Worm (Caenorhabditis elegans) whole organism, L1 larva: Measurements from ENCODE around the gene K07C5.2.
A peak's percentile ranks its signal among the peaks of the same experiment; 100 is the strongest.

ENCODE experiments used
- C04F5.9 ChIP-seq: sonication (generic microtip); optimal IDR thresholded peaks from 2 replicates; lab custom pipeline; 2016; ENCODE audit warnings: missing genetic modification characterization, missing compliant biosample characterization
- C34B4.2 ChIP-seq: sonication (generic microtip); optimal IDR thresholded peaks from 2 replicates; lab custom pipeline; 2017; ENCODE audit warnings: mild to moderate bottlenecking, missing genetic modification characterization, missing compliant biosample characterization
- F16B12.6 ChIP-seq: fragments of 150-350 bp; optimal IDR thresholded peaks from 2 replicates; lab custom pipeline; 2014; ENCODE audit warnings: missing biosample characterization, missing genetic modification characterization
- aly-2 ChIP-seq: fragments of 150-350 bp; optimal IDR thresholded peaks from 2 replicates; lab custom pipeline; 2014; ENCODE audit warnings: missing biosample characterization, missing genetic modification characterization
- ama-1 ChIP-seq: fragments of 150-350 bp; optimal IDR thresholded peaks from 2 replicates; lab custom pipeline; 2014
- blmp-1 ChIP-seq: fragments of 150-350 bp; optimal IDR thresholded peaks from 2 replicates; lab custom pipeline; 2014; ENCODE audit warnings: missing biosample characterization, missing genetic modification characterization
- ceh-8 ChIP-seq: fragments of 200-800 bp; sonication (Bioruptor generic); optimal IDR thresholded peaks from 2 replicates; lab custom pipeline; 2018; ENCODE audit warnings: mild to moderate bottlenecking, missing genetic modification characterization, moderate library complexity, missing compliant biosample characterization
- ceh-82 ChIP-seq, 3 experiments: fragments of 150-350 bp in 1 of 3; sonication (generic microtip) in 2 of 3; optimal IDR thresholded peaks; 2 replicates each; lab custom pipeline; 2014 to 2017; ENCODE audit warnings: missing biosample characterization in 3 of 3, missing genetic modification characterization in 3 of 3
- ceh-88 ChIP-seq: fragments of 200-800 bp; sonication (Bioruptor generic); IDR thresholded peaks from 2 replicates; pipeline ENCODE4 v1.3.6; 2022; ENCODE audit warnings: missing genetic modification characterization, missing compliant biosample characterization
- dpl-1 ChIP-seq, 3 experiments: fragments of 150-350 bp in 2 of 3; sonication (generic microtip) in 1 of 3; optimal IDR thresholded peaks; 2 replicates each; lab custom pipeline; 2014 to 2017; ENCODE audit warnings: missing biosample characterization in 3 of 3, missing genetic modification characterization in 3 of 3, missing genetic modification reagents in 3 of 3
- dsc-1 ChIP-seq: sonication (generic microtip); optimal IDR thresholded peaks from 2 replicates; lab custom pipeline; 2016; ENCODE audit warnings: mild to moderate bottlenecking, missing genetic modification characterization, missing compliant biosample characterization
- efl-1 ChIP-seq, 4 experiments: fragments of 150-350 bp; optimal IDR thresholded peaks in 3 of 4; peaks in 1 of 4; 1 replicate in 1 of 4; 2 replicates in 3 of 4; lab custom pipeline; 2014; ENCODE audit warnings: missing biosample characterization in 2 of 4, missing genetic modification characterization in 2 of 4, missing genetic modification reagents in 2 of 4
- efl-3 ChIP-seq: fragments of 200-800 bp; sonication (Bioruptor generic); optimal IDR thresholded peaks from 2 replicates; lab custom pipeline; 2018; ENCODE audit warnings: mild to moderate bottlenecking, missing genetic modification characterization, missing compliant biosample characterization
- egl-13 ChIP-seq: sonication (generic microtip); optimal IDR thresholded peaks from 2 replicates; lab custom pipeline; 2016; ENCODE audit warnings: missing genotype, missing genetic modification reagents, missing genetic modification characterization, missing compliant biosample characterization
- elt-2 ChIP-seq: sonication (generic microtip); optimal IDR thresholded peaks from 2 replicates; lab custom pipeline; 2016; ENCODE audit warnings: missing genetic modification characterization, mild to moderate bottlenecking, inconsistent platforms, missing compliant biosample characterization, missing genetic modification reagents
- elt-3 ChIP-seq, 6 experiments: fragments of 150-350 bp in 1 of 6; sonication (generic microtip); optimal IDR thresholded peaks; 2 replicates each; lab custom pipeline; 2017 to 2018; ENCODE audit warnings: missing biosample characterization in 6 of 6, missing genetic modification characterization in 6 of 6, inconsistent platforms in 1 of 6
- fkh-4 ChIP-seq: sonication (generic microtip); optimal IDR thresholded peaks from 2 replicates; lab custom pipeline; 2016; ENCODE audit warnings: missing compliant biosample characterization, missing genetic modification characterization, borderline replicate concordance
- fkh-8 ChIP-seq: sonication (generic microtip); optimal IDR thresholded peaks from 2 replicates; lab custom pipeline; 2016; ENCODE audit warnings: mild to moderate bottlenecking, missing genetic modification characterization, missing compliant biosample characterization
- grh-1 ChIP-seq: fragments of 200-800 bp; sonication (Bioruptor generic); IDR thresholded peaks from 2 replicates; pipeline ENCODE4 v1.3.6; 2022; ENCODE audit warnings: missing genetic modification reagents, missing genetic modification characterization, missing compliant biosample characterization
- irx-1 ChIP-seq: sonication (generic microtip); optimal IDR thresholded peaks from 2 replicates; lab custom pipeline; 2016; ENCODE audit warnings: missing genetic modification characterization, missing compliant biosample characterization
- isw-1 ChIP-seq: fragments of 200-800 bp; sonication (Bioruptor generic); IDR thresholded peaks from 2 replicates; pipeline ENCODE4 v1.3.6; 2022; ENCODE audit warnings: missing genetic modification characterization, missing compliant biosample characterization
- lin-13 ChIP-seq: fragments of 150-350 bp; optimal IDR thresholded peaks from 2 replicates; lab custom pipeline; 2014; ENCODE audit warnings: missing biosample characterization, missing genetic modification reagents, missing genetic modification characterization
- lin-14 ChIP-seq: fragments of 200-800 bp; sonication (Bioruptor generic); optimal IDR thresholded peaks from 2 replicates; lab custom pipeline; 2018; ENCODE audit warnings: mild to moderate bottlenecking, missing genetic modification characterization, moderate library complexity, missing compliant biosample characterization
- lin-15B ChIP-seq: fragments of 150-350 bp; sonication (generic microtip); optimal IDR thresholded peaks from 3 replicates; lab custom pipeline; 2014; ENCODE audit warnings: missing biosample characterization, missing genetic modification characterization
- lin-35 ChIP-seq, 2 experiments: fragments of 150-350 bp; optimal IDR thresholded peaks; 2 replicates each; lab custom pipeline; 2014; ENCODE audit warnings: missing biosample characterization in 2 of 2, missing genetic modification characterization in 2 of 2, missing genetic modification reagents in 2 of 2
- lin-39 ChIP-seq: fragments of 150-350 bp; optimal IDR thresholded peaks from 2 replicates; lab custom pipeline; 2014; ENCODE audit warnings: missing biosample characterization, missing genetic modification reagents, missing genetic modification characterization
- lir-3 ChIP-seq: sonication (generic microtip); optimal IDR thresholded peaks from 2 replicates; lab custom pipeline; 2016; ENCODE audit warnings: mild to moderate bottlenecking, missing genetic modification characterization, moderate library complexity, missing compliant biosample characterization; ENCODE audit not compliant: poor library complexity
- lsy-2 ChIP-seq, 2 experiments: fragments of 150-350 bp; optimal IDR thresholded peaks; 2 replicates each; lab custom pipeline; 2014; ENCODE audit warnings: missing biosample characterization in 2 of 2, missing genetic modification characterization in 2 of 2
- mab-9 ChIP-seq: fragments of 200-800 bp; sonication (Bioruptor generic); IDR thresholded peaks from 2 replicates; pipeline ENCODE4 v1.3.6; 2022; ENCODE audit warnings: missing genetic modification reagents, missing genetic modification characterization, missing compliant biosample characterization
- mdl-1 ChIP-seq, 2 experiments: fragments of 150-350 bp; optimal IDR thresholded peaks; 2 replicates each; lab custom pipeline; 2014 to 2017; ENCODE audit warnings: missing biosample characterization in 2 of 2, missing genetic modification characterization in 2 of 2, inconsistent platforms in 1 of 2
- mep-1 ChIP-seq: fragments of 150-350 bp; optimal IDR thresholded peaks from 2 replicates; lab custom pipeline; 2014; ENCODE audit warnings: missing biosample characterization, missing genetic modification characterization
- nhr-19 ChIP-seq: fragments of 200-800 bp; sonication (Bioruptor generic); conservative IDR thresholded peaks from 2 replicates; pipeline ENCODE4 v1.3.6; 2022; ENCODE audit warnings: missing genetic modification characterization, missing compliant biosample characterization
- nhr-20 ChIP-seq: sonication (generic microtip); optimal IDR thresholded peaks from 2 replicates; lab custom pipeline; 2016; ENCODE audit warnings: mild to moderate bottlenecking, missing genetic modification characterization, missing compliant biosample characterization
- nhr-47 ChIP-seq: sonication (generic microtip); optimal IDR thresholded peaks from 2 replicates; lab custom pipeline; 2016; ENCODE audit warnings: mild to moderate bottlenecking, missing genetic modification characterization, moderate library complexity, missing compliant biosample characterization
- nhr-71 ChIP-seq: sonication (generic microtip); optimal IDR thresholded peaks from 2 replicates; lab custom pipeline; 2016; ENCODE audit warnings: mild to moderate bottlenecking, missing genetic modification characterization, moderate library complexity, missing compliant biosample characterization
- nhr-85 ChIP-seq: sonication (generic microtip); peaks from one replicate; lab custom pipeline; 2016; ENCODE audit warnings: missing genetic modification characterization, inconsistent platforms, missing compliant biosample characterization
- nhr-90 ChIP-seq: sonication (generic microtip); optimal IDR thresholded peaks from 2 replicates; lab custom pipeline; 2016; ENCODE audit warnings: mild to moderate bottlenecking, missing genetic modification characterization, missing compliant biosample characterization; ENCODE audit not compliant: poor library complexity
- pax-3 ChIP-seq: fragments of 200-800 bp; sonication (Bioruptor generic); optimal IDR thresholded peaks from 2 replicates; lab custom pipeline; 2018; ENCODE audit warnings: mild to moderate bottlenecking, missing genetic modification characterization, moderate library complexity, missing compliant biosample characterization
- rnt-1 ChIP-seq: sonication (generic microtip); optimal IDR thresholded peaks from 2 replicates; lab custom pipeline; 2016; ENCODE audit warnings: mild to moderate bottlenecking, missing genetic modification characterization, moderate library complexity, missing compliant biosample characterization
- snu-23 ChIP-seq: sonication (generic microtip); optimal IDR thresholded peaks from 2 replicates; lab custom pipeline; 2016; ENCODE audit warnings: missing genetic modification characterization, missing compliant biosample characterization
- sox-4 ChIP-seq: sonication (generic microtip); optimal IDR thresholded peaks from 2 replicates; lab custom pipeline; 2016; ENCODE audit warnings: missing genetic modification characterization, missing compliant biosample characterization
- sup-37 ChIP-seq: fragments of 200-800 bp; sonication (Bioruptor generic); optimal IDR thresholded peaks from 2 replicates; lab custom pipeline; 2018; ENCODE audit warnings: mild to moderate bottlenecking, missing genetic modification characterization, missing compliant biosample characterization
- swsn-7 ChIP-seq: sonication (generic microtip); optimal IDR thresholded peaks from 2 replicates; lab custom pipeline; 2016; ENCODE audit warnings: missing genetic modification characterization, missing compliant biosample characterization
- tbx-2 ChIP-seq: sonication (generic microtip); optimal IDR thresholded peaks from 2 replicates; lab custom pipeline; 2016; ENCODE audit warnings: missing genetic modification characterization, missing compliant biosample characterization
- unc-130 ChIP-seq: fragments of 150-350 bp; optimal IDR thresholded peaks from 2 replicates; lab custom pipeline; 2017; ENCODE audit warnings: missing biosample characterization, missing genetic modification characterization, inconsistent platforms
- unc-86 ChIP-seq: sonication (generic microtip); optimal IDR thresholded peaks from 2 replicates; lab custom pipeline; 2016; ENCODE audit warnings: missing genetic modification characterization, missing compliant biosample characterization
- unc-98 ChIP-seq: fragments of 200-800 bp; sonication (Bioruptor generic); IDR thresholded peaks from 2 replicates; pipeline ENCODE4 v1.3.6; 2022; ENCODE audit warnings: missing genetic modification characterization, missing compliant biosample characterization
- xbp-1 ChIP-seq: sonication (generic microtip); optimal IDR thresholded peaks from 2 replicates; lab custom pipeline; 2016; ENCODE audit warnings: missing genetic modification characterization, missing compliant biosample characterization
- zip-4 ChIP-seq: fragments of 200-800 bp; sonication (Bioruptor generic); optimal IDR thresholded peaks from 2 replicates; lab custom pipeline; 2018; ENCODE audit warnings: mild to moderate bottlenecking, missing genetic modification characterization, moderate library complexity, missing compliant biosample characterization
- ztf-11 ChIP-seq, 2 experiments: sonication (generic microtip); optimal IDR thresholded peaks; 2 replicates each; lab custom pipeline; 2016 to 2017; ENCODE audit warnings: missing genetic modification characterization in 2 of 2, missing biosample characterization in 1 of 2, missing compliant biosample characterization in 1 of 2

The K07C5.2 gene

DNA sequence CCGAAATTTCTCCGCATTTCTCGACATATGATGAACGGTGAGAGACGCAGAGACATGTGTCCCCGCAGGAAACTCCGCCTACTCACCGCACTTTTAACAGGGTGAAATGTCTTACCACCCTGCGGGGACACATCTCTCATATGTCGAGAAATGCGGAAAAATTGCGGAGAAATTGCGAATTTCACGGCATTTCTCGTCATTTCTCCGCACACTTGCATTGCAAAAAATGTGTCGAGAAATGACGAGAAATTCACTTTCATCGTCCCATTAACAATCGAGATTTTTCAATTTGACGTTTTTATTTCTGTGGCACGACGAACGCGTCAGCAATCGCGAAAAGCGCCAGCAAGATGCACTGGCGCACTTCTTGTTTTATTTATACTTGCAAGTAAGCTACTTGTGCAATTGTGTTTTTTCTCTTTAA, 2.6 kb downstream of the K07C5.2 start, which contains the start of gene K07C5.13:
Gene K07C5.13, plus strand, starts transcription at position 151 of the 424 bp plus-strand sequence.
- peak in 1 of 6 experiments; percentile 29 for TF ChIP-seq elt-3 (tag; optimal IDR thresholded peaks at IDR 0.05; lab: Kevin White, UChicago)
- TF ChIP-seq lin-13 (GFP tag; lab: Kevin White, UChicago) = peak; percentile 58
- TF ChIP-seq unc-86 = peak; percentile 72
- TF ChIP-seq swsn-7 = peak; percentile 88
- peak; percentile 51 for TF ChIP-seq pax-3 (tag; lab: Kevin White, UChicago)
- peak; percentile 17 for TF ChIP-seq C04F5.9
- peak; percentile 5 for TF ChIP-seq ama-1
- TF ChIP-seq mep-1 (tag; lab: Kevin White, UChicago) = peak; percentile 16
- TF ChIP-seq blmp-1 (tag; lab: Kevin White, UChicago) = peak; percentile 61
- TF ChIP-seq unc-130 (tag; lab: Kevin White, UChicago) = peak; percentile 47
- TF ChIP-seq ztf-11 (tag; optimal IDR thresholded peaks at IDR 0.05; lab: Kevin White, UChicago) = peak in 1 of 2 experiments; percentile 64
- peak; percentile 89 for TF ChIP-seq grh-1
- TF ChIP-seq fkh-4 = peak; percentile 55
- peak; percentile 57 for TF ChIP-seq ceh-88
- TF ChIP-seq lsy-2 (tag; optimal IDR thresholded peaks at IDR 0.05; lab: Kevin White, UChicago) = peak; percentile 70 to 71
- peak; percentile 73 for TF ChIP-seq unc-98 (GFP tag; lab: Robert Waterston, UW)
- peak; percentile 79 for TF ChIP-seq irx-1 (tag; lab: Kevin White, UChicago)
- peak; percentile 31 for TF ChIP-seq aly-2 (tag; lab: Kevin White, UChicago)
- TF ChIP-seq nhr-85 (tag; lab: Kevin White, UChicago) = peak; percentile 85
- peak; percentile 19 for TF ChIP-seq ceh-8 (GFP tag; lab: Kevin White, UChicago)
- TF ChIP-seq tbx-2 (tag; lab: Kevin White, UChicago) = peak; percentile 77
- TF ChIP-seq nhr-19 (GFP tag; lab: Robert Waterston, UW) = peak; percentile 86
- TF ChIP-seq F16B12.6 (tag; lab: Kevin White, UChicago) = peak; percentile 28
- TF ChIP-seq C34B4.2 (tag; lab: Kevin White, UChicago) = peak; percentile 10
- peak; percentile 44 to 72 (median 72) for TF ChIP-seq dpl-1 (GFP tag; optimal IDR thresholded peaks at IDR 0.05; lab: Kevin White, UChicago)
- peak; percentile 49 for TF ChIP-seq lir-3
- TF ChIP-seq lin-35 (GFP tag; optimal IDR thresholded peaks at IDR 0.05; lab: Kevin White, UChicago) = peak; percentile 38 to 76
- peak; percentile 52 for TF ChIP-seq lin-39 (tag; lab: Kevin White, UChicago)
- TF ChIP-seq sox-4 (tag; lab: Kevin White, UChicago) = peak; percentile 36
- peak; percentile 80 for TF ChIP-seq xbp-1 (tag; lab: Kevin White, UChicago)
- TF ChIP-seq efl-1 (optimal IDR thresholded peaks at IDR 0.05; lab: Kevin White, UChicago) = peak; percentile 64 to 72
- TF ChIP-seq efl-1 (GFP tag; optimal IDR thresholded peaks at IDR 0.05 in 1 of 2; lab: Kevin White, UChicago) = peak; percentile 57 to 97
- peak; percentile 81 for TF ChIP-seq nhr-90 (tag; lab: Kevin White, UChicago)
- peak; percentile 81 for TF ChIP-seq snu-23 (GFP tag; lab: Kevin White, UChicago)
- TF ChIP-seq sup-37 (GFP tag; lab: Kevin White, UChicago) = peak; percentile 47
- TF ChIP-seq ceh-82 (tag; optimal IDR thresholded peaks at IDR 0.05; lab: Kevin White, UChicago) = peak; percentile 26 to 74 (median 58)
- peak; percentile 24 for TF ChIP-seq fkh-8 (tag; lab: Kevin White, UChicago)
- TF ChIP-seq mab-9 (GFP tag; lab: Robert Waterston, UW) = peak; percentile 84
- TF ChIP-seq mdl-1 (tag; optimal IDR thresholded peaks at IDR 0.05; lab: Kevin White, UChicago) = peak in 1 of 2 experiments; percentile 18
- peak; percentile 84 for TF ChIP-seq lin-14 (GFP tag; lab: Kevin White, UChicago)
- TF ChIP-seq elt-2 (tag; lab: Kevin White, UChicago) = peak; percentile 41
- TF ChIP-seq rnt-1 = peak; percentile 85
- TF ChIP-seq egl-13 (tag; lab: Kevin White, UChicago) = peak; percentile 74
- TF ChIP-seq nhr-20 = peak; percentile 78
- TF ChIP-seq isw-1 (GFP tag; lab: Robert Waterston, UW) = peak; percentile 74
- TF ChIP-seq zip-4 (GFP tag; lab: Kevin White, UChicago) = peak; percentile 62
- TF ChIP-seq nhr-47 = peak; percentile 87
- TF ChIP-seq lin-15B (tag; lab: Kevin White, UChicago) = peak; percentile 42
- peak; percentile 55 for TF ChIP-seq efl-3 (GFP tag; lab: Kevin White, UChicago)
- peak; percentile 83 for TF ChIP-seq dsc-1 (tag; lab: Kevin White, UChicago)
- TF ChIP-seq nhr-71 = peak; percentile 86
